Worm (Caenorhabditis elegans): Measurements from ENCODE around the gene daao-1.

daao-1 gene

DNA sequence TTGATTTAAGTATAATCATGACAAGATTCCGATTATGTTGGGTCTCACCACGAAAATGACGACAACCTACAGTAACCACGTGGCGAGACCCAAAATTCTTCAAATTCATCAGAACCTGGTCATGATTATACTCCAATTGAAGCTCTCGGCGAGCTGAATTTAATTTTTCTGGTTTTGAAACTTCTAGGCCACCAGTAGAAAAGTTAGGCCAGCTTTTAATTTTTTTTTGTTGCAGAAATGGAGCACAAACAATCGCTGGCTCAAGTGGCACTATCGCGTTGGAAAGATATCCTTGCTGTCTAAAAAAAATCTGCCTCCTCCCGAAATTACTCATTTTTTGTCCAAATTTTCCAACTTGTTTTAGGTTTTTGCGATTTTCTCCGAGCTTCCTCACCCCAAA, 7.4 kb upstream of the daao-1 start:
- TF ChIP-seq ztf-4 (tag; optimal IDR thresholded peaks at IDR 0.05) (no peak), nhr-23 (tag; optimal IDR thresholded peaks at IDR 0.05) (no peak), skn-1 (tag; optimal IDR thresholded peaks at IDR 0.05) (no peak), fos-1 (tag; optimal IDR thresholded peaks at IDR 0.05) (no peak), unc-62 (GFP tag; optimal IDR thresholded peaks at IDR 0.05) (no peak), snpc-4 (tag; optimal IDR thresholded peaks at IDR 0.05) (no peak)

- TF ChIP-seq Y55F3AM.14 (GFP tag; optimal IDR thresholded peaks at IDR 0.05) (no peak), lin-11 (tag; optimal IDR thresholded peaks at IDR 0.05) (no peak), blmp-1 (tag; optimal IDR thresholded peaks at IDR 0.05; ENCODE audit: insufficient read depth) (peak; percentile 18), fos-1 (tag; optimal IDR thresholded peaks at IDR 0.05) (no peak), gmeb-1 (tag; optimal IDR thresholded peaks at IDR 0.05) (no peak), nhr-25 (tag; optimal IDR thresholded peaks at IDR 0.05) (peak; percentile 42), skn-1 (tag; optimal IDR thresholded peaks at IDR 0.05) (no peak), nhr-77 (tag; optimal IDR thresholded peaks at IDR 0.05) (no peak), crh-2 (tag; optimal IDR thresholded peaks at IDR 0.05) (peak; percentile 3), lin-39 (tag; optimal IDR thresholded peaks at IDR 0.05) (no peak), unc-55 (GFP tag; optimal IDR thresholded peaks at IDR 0.05) (no peak), nhr-21 (tag; optimal IDR thresholded peaks at IDR 0.05) (peak; percentile 2), R02D3.7 (tag; optimal IDR thresholded peaks at IDR 0.05) (no peak), nhr-237 (tag; optimal IDR thresholded peaks at IDR 0.05) (no peak)
These were observed 6.4 kb upstream of the daao-1 start, which contains the start of gene vamp-7 for ce11 chrIV:2607513-2608101. vamp-7 (plus strand) TSS chrIV:2608051.

- TF ChIP-seq crh-2 (tag; optimal IDR thresholded peaks at IDR 0.05) = no peak
- TF ChIP-seq aly-2 (tag; optimal IDR thresholded peaks at IDR 0.05) = no peak
- TF ChIP-seq fos-1 (tag; optimal IDR thresholded peaks at IDR 0.05) = no peak
- TF ChIP-seq elt-1 (tag; optimal IDR thresholded peaks at IDR 0.05) = no peak
- no peak for TF ChIP-seq mdl-1 (tag; optimal IDR thresholded peaks at IDR 0.05)
- no peak for TF ChIP-seq nhr-11 (tag; optimal IDR thresholded peaks at IDR 0.05)
- no peak for TF ChIP-seq alr-1 (tag; optimal IDR thresholded peaks at IDR 0.05)
- TF ChIP-seq sma-3 (GFP tag; optimal IDR thresholded peaks at IDR 0.05) = no peak
- TF ChIP-seq gmeb-1 (tag; optimal IDR thresholded peaks at IDR 0.05) = no peak
- no peak for TF ChIP-seq F13H6.1 (tag; optimal IDR thresholded peaks at IDR 0.05)
- TF ChIP-seq nhr-10 (tag; optimal IDR thresholded peaks at IDR 0.05) = no peak
- no peak for TF ChIP-seq nhr-6 (tag; optimal IDR thresholded peaks at IDR 0.05)
- TF ChIP-seq mab-5 (tag; optimal IDR thresholded peaks at IDR 0.05) = no peak
These were observed 3.6 kb upstream of the daao-1 start, which contains the start of gene Y69A2AR.32 for ce11 chrIV:2610409-2610808. Y69A2AR.32 (plus strand) TSS chrIV:2610436.

ce11 chrIV:2610974-2611373, 3.0 kb upstream of the daao-1 start:
- no peak for TF ChIP-seq elt-1 (tag; optimal IDR thresholded peaks at IDR 0.05)
- TF ChIP-seq nhr-11 (tag; optimal IDR thresholded peaks at IDR 0.05) = no peak
- no peak for TF ChIP-seq unc-62 (GFP tag; optimal IDR thresholded peaks at IDR 0.05)
- TF ChIP-seq nhr-23 (tag; optimal IDR thresholded peaks at IDR 0.05) = no peak
- TF ChIP-seq peb-1 (tag; optimal IDR thresholded peaks at IDR 0.05) = no peak
- no peak for TF ChIP-seq mab-5 (tag; optimal IDR thresholded peaks at IDR 0.05)
- TF ChIP-seq egl-27 (tag; optimal IDR thresholded peaks at IDR 0.05) = no peak
- no peak for TF ChIP-seq sma-9 (GFP tag; optimal IDR thresholded peaks at IDR 0.05)
- no peak for TF ChIP-seq sma-9 (tag; optimal IDR thresholded peaks at IDR 0.05)
- TF ChIP-seq ztf-11 (tag; optimal IDR thresholded peaks at IDR 0.05) = no peak
- TF ChIP-seq R02D3.7 (tag; optimal IDR thresholded peaks at IDR 0.05) = no peak
- no peak for TF ChIP-seq crh-2 (tag; optimal IDR thresholded peaks at IDR 0.05)
- no peak for TF ChIP-seq unc-55 (GFP tag; optimal IDR thresholded peaks at IDR 0.05)
- TF ChIP-seq ceh-16 (tag; optimal IDR thresholded peaks at IDR 0.05) = no peak
- TF ChIP-seq nhr-6 (tag; optimal IDR thresholded peaks at IDR 0.05) = no peak

DNA sequence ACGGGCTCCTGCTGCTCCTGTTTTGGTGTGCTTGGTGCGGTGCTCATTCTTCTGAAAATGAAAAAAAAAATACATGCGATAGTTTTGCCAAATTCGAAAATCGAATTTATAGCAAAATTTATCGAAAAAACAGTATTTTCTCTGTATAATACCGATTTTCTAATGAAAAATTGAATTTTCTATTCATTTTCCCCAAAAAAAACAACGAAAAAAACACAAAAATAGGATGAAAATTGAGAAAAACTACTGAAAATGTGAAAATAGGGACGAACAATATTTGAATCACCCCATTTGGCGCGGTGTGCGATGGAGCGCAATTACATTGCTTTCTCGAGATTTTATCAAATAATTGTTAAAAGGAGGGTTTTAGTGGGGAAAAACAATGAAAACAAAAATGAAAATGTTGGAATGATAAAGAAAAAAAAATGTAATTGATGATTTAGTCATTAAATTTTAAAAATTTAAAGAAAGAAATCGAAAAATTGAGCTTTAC, 937 bp upstream of the daao-1 start, which contains the start of gene Y69A2AR.28:
Gene Y69A2AR.28 (minus strand): TSS at position 51 of the 493 bp plus-strand sequence.
- TF ChIP-seq unc-55 (GFP tag; optimal IDR thresholded peaks at IDR 0.05) = peak; percentile 8
- peak; percentile 17 for TF ChIP-seq gmeb-1 (tag; optimal IDR thresholded peaks at IDR 0.05)
- TF ChIP-seq lsy-2 (tag; optimal IDR thresholded peaks at IDR 0.05) = peak in 1 of 2 experiments; percentile 32
- TF ChIP-seq snpc-4 (tag; optimal IDR thresholded peaks at IDR 0.05) = no peak

Measured in whole organism, L2 larva.